Worm (Caenorhabditis elegans) whole organism, L1 larva: ENCODE results near the gene dpr-1.
A peak's percentile ranks its signal among the peaks of the same experiment; 100 is the strongest.

ENCODE experiments used
- ama-1 ChIP-seq: fragments of 150-350 bp; optimal IDR thresholded peaks from 2 replicates; lab custom pipeline; 2014
- egl-27 ChIP-seq, 2 experiments: fragments of 150-350 bp in 1 of 2; sonication (generic microtip); optimal IDR thresholded peaks; 3 replicates each; lab custom pipeline; 2017 to 2018; ENCODE audit warnings: missing biosample characterization in 2 of 2, missing genetic modification characterization in 2 of 2, missing genetic modification reagents in 2 of 2
- elt-3 ChIP-seq, 6 experiments: fragments of 150-350 bp in 1 of 6; sonication (generic microtip); optimal IDR thresholded peaks; 2 replicates each; lab custom pipeline; 2017 to 2018; ENCODE audit warnings: missing biosample characterization in 6 of 6, missing genetic modification characterization in 6 of 6, inconsistent platforms in 1 of 6
- pqm-1 ChIP-seq: sonication (generic microtip); optimal IDR thresholded peaks from 3 replicates; lab custom pipeline; 2017; ENCODE audit warnings: missing biosample characterization, missing genetic modification characterization
- sox-4 ChIP-seq: sonication (generic microtip); optimal IDR thresholded peaks from 2 replicates; lab custom pipeline; 2016; ENCODE audit warnings: missing genetic modification characterization, missing compliant biosample characterization
- unc-130 ChIP-seq: fragments of 150-350 bp; optimal IDR thresholded peaks from 2 replicates; lab custom pipeline; 2017; ENCODE audit warnings: missing biosample characterization, missing genetic modification characterization, inconsistent platforms
- unc-62 ChIP-seq: fragments of 150-350 bp; optimal IDR thresholded peaks from 2 replicates; lab custom pipeline; 2014; ENCODE audit warnings: missing biosample characterization, missing genetic modification reagents, missing genetic modification characterization
- zag-1 ChIP-seq: fragments of 150-350 bp; optimal IDR thresholded peaks from 2 replicates; lab custom pipeline; 2014; ENCODE audit warnings: missing biosample characterization, missing genetic modification characterization
- ztf-11 ChIP-seq, 2 experiments: sonication (generic microtip); optimal IDR thresholded peaks; 2 replicates each; lab custom pipeline; 2016 to 2017; ENCODE audit warnings: missing genetic modification characterization in 2 of 2, missing biosample characterization in 1 of 2, missing compliant biosample characterization in 1 of 2
- ztf-4 ChIP-seq: fragments of 150-350 bp; optimal IDR thresholded peaks from 2 replicates; lab custom pipeline; 2014; ENCODE audit warnings: missing biosample characterization, missing genetic modification characterization

DNA sequence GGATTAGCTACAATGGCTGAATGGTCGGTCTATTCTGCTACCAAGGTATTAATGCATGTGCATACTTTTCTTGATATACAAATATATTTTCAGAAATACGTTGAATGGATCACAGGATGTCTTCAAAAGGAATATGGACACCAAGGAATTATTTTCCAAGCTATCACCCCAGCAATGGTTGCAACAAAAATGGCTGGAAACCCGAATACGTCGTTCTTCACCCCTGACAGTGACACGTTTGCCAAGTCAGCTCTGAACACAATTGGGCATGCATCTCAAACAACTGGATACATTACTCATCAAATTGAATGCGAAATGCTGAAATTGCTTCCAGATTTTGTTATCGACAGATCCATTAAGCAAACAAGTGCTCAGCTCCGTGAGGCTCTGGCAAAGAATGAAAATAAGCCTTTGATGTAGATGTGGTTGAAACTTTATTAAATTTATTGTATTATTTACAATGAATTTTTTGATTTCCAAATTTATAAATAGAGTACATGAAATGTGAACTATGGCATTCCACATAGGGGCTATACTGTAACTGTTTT, 34.4 kb downstream of the dpr-1 start:
- no peak for TF ChIP-seq unc-62
- no peak for TF ChIP-seq ztf-4 (tag; lab: Kevin White, UChicago)
- TF ChIP-seq sox-4 (tag; lab: Kevin White, UChicago), result no peak
- TF ChIP-seq elt-3 (tag; optimal IDR thresholded peaks at IDR 0.05; lab: Kevin White, UChicago), result no peak
- TF ChIP-seq pqm-1 (tag; lab: Kevin White, UChicago), result no peak
- TF ChIP-seq zag-1 (tag; lab: Kevin White, UChicago), result no peak
- peak; percentile 96 for TF ChIP-seq ama-1
- no peak for TF ChIP-seq egl-27 (tag; optimal IDR thresholded peaks at IDR 0.05; lab: Kevin White, UChicago)
- TF ChIP-seq unc-130 (tag; lab: Kevin White, UChicago), result no peak
- TF ChIP-seq ztf-11 (tag; optimal IDR thresholded peaks at IDR 0.05; lab: Kevin White, UChicago), result no peak
